Worm (Caenorhabditis elegans) whole organism, young adult: ENCODE data around the gene ins-8.
A peak's percentile ranks its signal among the peaks of the same experiment; 100 is the strongest.

Experiments used
- B0035.1 ChIP-seq: sonication (generic microtip); optimal IDR thresholded peaks from 2 replicates; lab custom pipeline; 2016; ENCODE audit warnings: missing genetic modification characterization, mild to moderate bottlenecking, missing compliant biosample characterization, missing genotype, missing genetic modification reagents
- B0261.1 ChIP-seq: sonication (generic microtip); optimal IDR thresholded peaks from 2 replicates; lab custom pipeline; 2016; ENCODE audit warnings: mild to moderate bottlenecking, missing genetic modification characterization, moderate library complexity, missing compliant biosample characterization
- F22D6.2 ChIP-seq: sonication (generic microtip); optimal IDR thresholded peaks from 2 replicates; lab custom pipeline; 2016; ENCODE audit warnings: mild to moderate bottlenecking, missing genetic modification characterization, missing compliant biosample characterization
- F39B2.1 ChIP-seq: fragments of 200-800 bp; sonication (Bioruptor generic); IDR thresholded peaks from 2 replicates; pipeline ENCODE4 v1.3.6; 2022; ENCODE audit warnings: missing genetic modification reagents, missing genetic modification characterization, missing compliant biosample characterization
- K11D2.4 ChIP-seq: fragments of 200-800 bp; sonication (Bioruptor generic); IDR thresholded peaks from 2 replicates; pipeline ENCODE4 v1.3.6; 2022; ENCODE audit warnings: missing genetic modification reagents, missing genetic modification characterization, missing compliant biosample characterization
- K12H6.12 ChIP-seq: fragments of 200-800 bp; sonication (Bioruptor generic); optimal IDR thresholded peaks from 2 replicates; lab custom pipeline; 2018; ENCODE audit warnings: mild to moderate bottlenecking, missing genetic modification characterization, missing compliant biosample characterization
- Y53G8AR.9 ChIP-seq: fragments of 200-800 bp; sonication (Bioruptor generic); conservative IDR thresholded peaks from 2 replicates; pipeline ENCODE4 v1.3.6; 2022; ENCODE audit warnings: missing genetic modification reagents, missing genetic modification characterization, missing compliant biosample characterization
- atf-7 ChIP-seq: sonication (generic microtip); optimal IDR thresholded peaks from 2 replicates; lab custom pipeline; 2017; ENCODE audit warnings: mild to moderate bottlenecking, missing genetic modification characterization, missing compliant biosample characterization
- athp-1 ChIP-seq: sonication (generic microtip); optimal IDR thresholded peaks from 2 replicates; lab custom pipeline; 2017; ENCODE audit warnings: mild to moderate bottlenecking, missing genetic modification characterization, missing compliant biosample characterization
- attf-5 ChIP-seq: fragments of 200-800 bp; sonication (Bioruptor generic); optimal IDR thresholded peaks from 2 replicates; lab custom pipeline; 2018; ENCODE audit warnings: mild to moderate bottlenecking, missing genetic modification characterization, missing compliant biosample characterization
- ceh-100 ChIP-seq: fragments of 200-800 bp; sonication (Bioruptor generic); IDR thresholded peaks from 2 replicates; pipeline ENCODE4 v1.3.6; 2022; ENCODE audit warnings: missing genetic modification reagents, missing genetic modification characterization, missing compliant biosample characterization
- ceh-58 ChIP-seq: fragments of 200-800 bp; sonication (Bioruptor generic); IDR thresholded peaks from 2 replicates; pipeline ENCODE4 v1.3.6; 2022; ENCODE audit warnings: missing genetic modification characterization, missing compliant biosample characterization
- ceh-91 ChIP-seq: fragments of 200-800 bp; sonication (Bioruptor generic); IDR thresholded peaks from 2 replicates; pipeline ENCODE4 v1.3.6; 2022; ENCODE audit warnings: missing genetic modification reagents, missing genetic modification characterization, missing compliant biosample characterization
- chd-7 ChIP-seq: sonication (generic microtip); optimal IDR thresholded peaks from 2 replicates; lab custom pipeline; 2016; ENCODE audit warnings: mild to moderate bottlenecking, missing genetic modification characterization, moderate library complexity, missing compliant biosample characterization
- hmg-1.2 ChIP-seq: fragments of 200-800 bp; sonication (Bioruptor generic); IDR thresholded peaks from 2 replicates; pipeline ENCODE4 v1.3.6; 2022; ENCODE audit warnings: missing genetic modification reagents, missing genetic modification characterization, missing compliant biosample characterization
- hmg-20 ChIP-seq: fragments of 200-800 bp; sonication (Bioruptor generic); IDR thresholded peaks from 2 replicates; pipeline ENCODE4 v1.3.6; 2022; ENCODE audit warnings: missing genetic modification reagents, missing genetic modification characterization, missing compliant biosample characterization
- lin-26 ChIP-seq: fragments of 200-800 bp; sonication (Bioruptor generic); IDR thresholded peaks from 2 replicates; pipeline ENCODE4 v1.3.6; 2022; ENCODE audit warnings: missing genetic modification reagents, missing genetic modification characterization, missing compliant biosample characterization
- lin-35 ChIP-seq, 3 experiments: fragments of 150-350 bp in 2 of 3; sonication (generic microtip) in 1 of 3; optimal IDR thresholded peaks; 2 replicates each; lab custom pipeline; 2014 to 2018; ENCODE audit warnings: missing biosample characterization in 3 of 3, missing genetic modification characterization in 3 of 3, missing genetic modification reagents in 3 of 3
- lin-40 ChIP-seq: sonication (generic microtip); optimal IDR thresholded peaks from 2 replicates; lab custom pipeline; 2016; ENCODE audit warnings: missing genetic modification characterization, mild to moderate bottlenecking, missing compliant biosample characterization, missing genotype, missing genetic modification reagents
- madf-10 ChIP-seq: sonication (generic microtip); optimal IDR thresholded peaks from 2 replicates; lab custom pipeline; 2016; ENCODE audit warnings: mild to moderate bottlenecking, missing genetic modification characterization, missing compliant biosample characterization
- madf-3 ChIP-seq: fragments of 200-800 bp; sonication (Bioruptor generic); IDR thresholded peaks from 2 replicates; pipeline ENCODE4 v1.3.6; 2022; ENCODE audit warnings: missing genetic modification reagents, missing genetic modification characterization, missing compliant biosample characterization
- mcd-1 ChIP-seq: fragments of 200-800 bp; sonication (Bioruptor generic); IDR thresholded peaks from 2 replicates; pipeline ENCODE4 v1.3.6; 2022; ENCODE audit warnings: missing genetic modification reagents, missing genetic modification characterization, missing compliant biosample characterization
- nfyb-1 ChIP-seq: fragments of 200-800 bp; sonication (Bioruptor generic); IDR thresholded peaks from 2 replicates; pipeline ENCODE4 v1.3.6; 2022; ENCODE audit warnings: missing genetic modification reagents, missing genetic modification characterization, missing compliant biosample characterization
- nhr-179 ChIP-seq: sonication (generic microtip); optimal IDR thresholded peaks from 2 replicates; lab custom pipeline; 2016; ENCODE audit warnings: mild to moderate bottlenecking, missing genetic modification characterization, missing compliant biosample characterization
- nhr-80 ChIP-seq: sonication (generic microtip); optimal IDR thresholded peaks from 2 replicates; lab custom pipeline; 2016; ENCODE audit warnings: missing genetic modification characterization, missing compliant biosample characterization
- pbrm-1 ChIP-seq: fragments of 200-800 bp; sonication (Bioruptor generic); IDR thresholded peaks from 2 replicates; pipeline ENCODE4 v1.3.6; 2022; ENCODE audit warnings: missing genetic modification reagents, missing genetic modification characterization, missing compliant biosample characterization
- rcor-1 ChIP-seq: fragments of 200-800 bp; sonication (Bioruptor generic); IDR thresholded peaks from 2 replicates; pipeline ENCODE4 v1.3.6; 2022; ENCODE audit warnings: missing genetic modification reagents, missing genetic modification characterization, missing compliant biosample characterization
- repo-1 ChIP-seq: sonication (generic microtip); optimal IDR thresholded peaks from 2 replicates; lab custom pipeline; 2017; ENCODE audit warnings: mild to moderate bottlenecking, missing genetic modification characterization, missing compliant biosample characterization
- rpc-1 ChIP-seq, 2 experiments: fragments of 150-350 bp in 1 of 2; sonication (generic microtip) in 1 of 2; optimal IDR thresholded peaks; 2 replicates each; lab custom pipeline; 2014 to 2018; ENCODE audit warnings: missing biosample characterization in 1 of 2, missing genetic modification characterization in 1 of 2, missing genetic modification reagents in 1 of 2, missing genotype in 1 of 2
- snpc-1.1 ChIP-seq: sonication (generic microtip); optimal IDR thresholded peaks from 2 replicates; lab custom pipeline; 2017; ENCODE audit warnings: missing genetic modification characterization, mild to moderate bottlenecking, missing compliant biosample characterization, antibody characterized with exemption, moderate library complexity, missing genotype, missing genetic modification reagents; ENCODE audit not compliant: insufficient read depth
- snpc-1.3 ChIP-seq: sonication (generic microtip); optimal IDR thresholded peaks from 2 replicates; lab custom pipeline; 2017; ENCODE audit warnings: missing genetic modification characterization, mild to moderate bottlenecking, missing compliant biosample characterization, antibody characterized with exemption, moderate library complexity, missing genotype, missing genetic modification reagents; ENCODE audit not compliant: insufficient read depth
- snpc-4 ChIP-seq, 5 experiments: fragments of 150-350 bp in 1 of 5; sonication (generic microtip) in 4 of 5; optimal IDR thresholded peaks; 2 replicates each; lab custom pipeline; 2014 to 2018; ENCODE audit warnings: missing genetic modification characterization in 5 of 5, missing biosample characterization in 3 of 5, antibody characterized with exemption in 2 of 5, mild to moderate bottlenecking in 2 of 5, missing compliant biosample characterization in 2 of 5, missing genotype in 2 of 5, moderate library complexity in 2 of 5, missing genetic modification reagents in 1 of 5
- somi-1 ChIP-seq: fragments of 200-800 bp; sonication (Bioruptor generic); optimal IDR thresholded peaks from 2 replicates; lab custom pipeline; 2018; ENCODE audit warnings: mild to moderate bottlenecking, missing genetic modification characterization, missing compliant biosample characterization
- tbp1 ChIP-seq: fragments of 200-800 bp; sonication (Bioruptor generic); optimal IDR thresholded peaks from 2 replicates; lab custom pipeline; 2018; ENCODE audit warnings: mild to moderate bottlenecking, missing genetic modification characterization, missing compliant biosample characterization
- unc-62 ChIP-seq: fragments of 150-350 bp; optimal IDR thresholded peaks from 2 replicates; lab custom pipeline; 2014; ENCODE audit warnings: missing biosample characterization, missing genetic modification reagents, missing genetic modification characterization
- ztf-18 ChIP-seq: sonication (generic microtip); optimal IDR thresholded peaks from 2 replicates; lab custom pipeline; 2016; ENCODE audit warnings: missing genotype, mild to moderate bottlenecking, missing genetic modification characterization, missing compliant biosample characterization

The ins-8 gene

DNA sequence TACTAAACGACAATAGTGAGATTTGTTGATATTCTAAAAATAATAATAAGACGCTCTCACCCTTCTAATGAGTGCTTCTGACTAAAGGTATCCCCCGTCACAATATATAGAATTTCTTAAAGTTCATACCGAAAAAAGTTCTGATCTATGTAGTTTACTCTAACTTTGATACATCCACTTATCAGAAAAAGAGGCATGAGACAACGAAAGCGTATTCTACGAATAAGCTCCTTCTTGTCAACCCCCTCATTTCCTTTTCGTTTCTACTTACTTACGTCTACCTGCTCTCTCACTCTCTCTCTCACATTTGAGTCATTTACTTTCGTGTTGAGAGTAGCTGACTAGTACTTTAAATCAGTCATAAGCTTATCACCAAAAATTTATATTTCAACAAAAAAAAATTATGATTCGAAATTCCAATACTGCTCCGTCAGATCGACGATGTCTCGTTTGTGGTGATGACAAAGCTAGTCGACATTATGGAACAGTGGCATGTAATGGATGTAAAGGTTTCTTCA, 44.8 kb upstream of the ins-8 start:
- TF ChIP-seq lin-26 (GFP tag; lab: Robert Waterston, UW): no peak
- no peak for TF ChIP-seq ceh-100 (GFP tag; lab: Robert Waterston, UW)
- no peak for TF ChIP-seq madf-3 (GFP tag; lab: Robert Waterston, UW)
- TF ChIP-seq rcor-1 (GFP tag; lab: Robert Waterston, UW): no peak

ce11 chrIV:9724948-9725347, 44.2 kb upstream of the ins-8 start, which contains the start of the genes nhr-138 and C28D4.18:
nhr-138 (plus strand) TSS chrIV:9725251.
C28D4.18 (plus strand) TSS chrIV:9725280.
- TF ChIP-seq snpc-1.1 (tag; lab: Kevin White, UChicago) (no peak), rcor-1 (GFP tag; lab: Robert Waterston, UW) (no peak), nhr-179 (no peak), ceh-58 (GFP tag; lab: Robert Waterston, UW) (no peak), repo-1 (tag; lab: Kevin White, UChicago) (no peak), pbrm-1 (GFP tag; lab: Robert Waterston, UW) (no peak), nhr-80 (no peak), rpc-1 (optimal IDR thresholded peaks at IDR 0.05; lab: Kevin White, UChicago) (no peak), rpc-1 (tag; optimal IDR thresholded peaks at IDR 0.05; lab: Kevin White, UChicago) (no peak), athp-1 (tag; lab: Kevin White, UChicago) (no peak), mcd-1 (GFP tag; lab: Robert Waterston, UW) (no peak)

ce11 chrIV:9723185-9723584, 42.4 kb upstream of the ins-8 start:
- TF ChIP-seq ceh-91 (GFP tag; lab: Robert Waterston, UW) (no peak), B0035.1 (tag; lab: Kevin White, UChicago) (no peak)

ce11 chrIV:9718396-9718795, 37.7 kb upstream of the ins-8 start:
- TF ChIP-seq atf-7: peak; percentile 18
- peak; percentile 35; the same call in 1 of the 2 replicates for TF ChIP-seq K11D2.4 (GFP tag; lab: Robert Waterston, UW)
- TF ChIP-seq pbrm-1 (GFP tag; lab: Robert Waterston, UW): peak; percentile 35; the same call in 1 of the 2 replicates
- TF ChIP-seq mcd-1 (GFP tag; lab: Robert Waterston, UW): peak; percentile 43; the same call in 1 of the 2 replicates
- TF ChIP-seq snpc-1.3: no peak
- TF ChIP-seq chd-7 (tag; lab: Kevin White, UChicago): peak; percentile 5
- TF ChIP-seq nfyb-1 (GFP tag; lab: Robert Waterston, UW): 0 out of 2 replicates have a peak, but pooled peaks have one; percentile 36
- no peak for TF ChIP-seq hmg-20 (GFP tag; lab: Robert Waterston, UW)
- no peak for TF ChIP-seq snpc-4 (GFP tag; optimal IDR thresholded peaks at IDR 0.05; lab: Kevin White, UChicago)
- TF ChIP-seq snpc-4 (tag; optimal IDR thresholded peaks at IDR 0.05; lab: Kevin White, UChicago): peak in 3 of 4 experiments; percentile 19 to 23 (median 21)
- 0 out of 2 replicates have a peak, but pooled peaks have one; percentile 22 for TF ChIP-seq Y53G8AR.9
- TF ChIP-seq F22D6.2 (tag; lab: Kevin White, UChicago): no peak
- peak; percentile 76 for TF ChIP-seq lin-40 (tag; lab: Kevin White, UChicago)
- TF ChIP-seq lin-35 (GFP tag; optimal IDR thresholded peaks at IDR 0.05; lab: Kevin White, UChicago): peak in 1 of 3 experiments; percentile 49
- peak; percentile 94 for TF ChIP-seq nhr-80
- TF ChIP-seq tbp1 (GFP tag; lab: Kevin White, UChicago): peak; percentile 18
- no peak for TF ChIP-seq unc-62
- TF ChIP-seq B0261.1 (tag; lab: Kevin White, UChicago): no peak
- peak; percentile 67 for TF ChIP-seq K12H6.12 (tag; lab: Kevin White, UChicago)
- peak; percentile 70; the same call in 1 of the 2 replicates for TF ChIP-seq hmg-1.2 (GFP tag; lab: Robert Waterston, UW)
- peak; percentile 9 for TF ChIP-seq ztf-18 (tag; lab: Kevin White, UChicago)
- peak; percentile 74 for TF ChIP-seq attf-5
- peak; percentile 17 for TF ChIP-seq somi-1 (GFP tag; lab: Kevin White, UChicago)
- TF ChIP-seq F39B2.1 (GFP tag; lab: Robert Waterston, UW): no peak
- peak; percentile 97 for TF ChIP-seq madf-10 (tag; lab: Kevin White, UChicago)
- TF ChIP-seq B0035.1 (tag; lab: Kevin White, UChicago): no peak
